Worm (Caenorhabditis elegans): Measurements from ENCODE around the gene nhr-100.

ce11 chrIV:9714264-9714663, 14.2 kb upstream of the nhr-100 start:
- no peak for TF ChIP-seq pha-4 (tag; optimal IDR thresholded peaks at IDR 0.05)
- TF ChIP-seq unc-62 (GFP tag; optimal IDR thresholded peaks at IDR 0.05), result no peak
